Worm (Caenorhabditis elegans) whole organism, mixed stage, embryonic: ENCODE results near the gene prmt-4.

Experiments
- ceh-83 ChIP-seq: fragments of 200-800 bp; sonication (Bioruptor generic); optimal IDR thresholded peaks from 2 replicates; lab custom pipeline; 2018; ENCODE audit warnings: mild to moderate bottlenecking, missing genetic modification characterization, missing compliant biosample characterization
- cnd-1 ChIP-seq: fragments of 200-800 bp; sonication (Bioruptor generic); optimal IDR thresholded peaks from 2 replicates; lab custom pipeline; 2018; ENCODE audit warnings: mild to moderate bottlenecking, missing genetic modification characterization, missing compliant biosample characterization
- drap-1 ChIP-seq: fragments of 200-800 bp; sonication (Bioruptor generic); optimal IDR thresholded peaks from 3 replicates; lab custom pipeline; 2018; ENCODE audit warnings: mild to moderate bottlenecking, missing genetic modification characterization, missing compliant biosample characterization
- lin-32 ChIP-seq: fragments of 200-800 bp; sonication (Bioruptor generic); optimal IDR thresholded peaks from 2 replicates; lab custom pipeline; 2018; ENCODE audit warnings: mild to moderate bottlenecking, missing genetic modification characterization, missing compliant biosample characterization
- mep-1 ChIP-seq: fragments of 150-350 bp; optimal IDR thresholded peaks from 2 replicates; lab custom pipeline; 2017; ENCODE audit warnings: missing biosample characterization, missing genetic modification reagents, missing genetic modification characterization, inconsistent platforms
- sem-2 ChIP-seq: fragments of 200-800 bp; sonication (Bioruptor generic); optimal IDR thresholded peaks from 2 replicates; lab custom pipeline; 2018; ENCODE audit warnings: mild to moderate bottlenecking, missing genetic modification characterization, missing compliant biosample characterization
- snpc-4 ChIP-seq: fragments of 150-350 bp; optimal IDR thresholded peaks from 2 replicates; lab custom pipeline; 2014; ENCODE audit warnings: missing biosample characterization, missing genetic modification characterization
- unc-39 ChIP-seq: fragments of 150-350 bp; optimal IDR thresholded peaks from 2 replicates; lab custom pipeline; 2014; ENCODE audit warnings: missing biosample characterization, missing genetic modification characterization
- unc-62 ChIP-seq: fragments of 150-350 bp; optimal IDR thresholded peaks from 2 replicates; lab custom pipeline; 2014; ENCODE audit warnings: missing biosample characterization, missing genetic modification reagents, missing genetic modification characterization

- no peak for TF ChIP-seq drap-1 (GFP tag; lab: Kevin White, UChicago)
- TF ChIP-seq unc-39 (tag; lab: Kevin White, UChicago): no peak
- TF ChIP-seq snpc-4: no peak
- TF ChIP-seq lin-32: no peak
- TF ChIP-seq cnd-1: no peak
- TF ChIP-seq ceh-83 (GFP tag; lab: Kevin White, UChicago): no peak
- TF ChIP-seq unc-62 (GFP tag; lab: Kevin White, UChicago): no peak
- no peak for TF ChIP-seq mep-1
- no peak for TF ChIP-seq sem-2
Observed at ce11 chrIV:594840-595239, 8.6 kb downstream of the prmt-4 start.
